Fruit fly (Drosophila melanogaster) whole organism, adult: ENCODE results near the gene gl.

Experiments used
- CG12768 ChIP-seq: fragments of 200-800 bp; sonication (Bioruptor generic); optimal IDR thresholded peaks from 2 replicates; lab custom pipeline; 2017; ENCODE audit warnings: missing biosample characterization, missing genetic modification characterization, mild to moderate bottlenecking, moderate library complexity, missing genetic modification reagents
- CG14711 ChIP-seq: fragments of 200-800 bp; sonication (Bioruptor generic); optimal IDR thresholded peaks from 2 replicates; lab custom pipeline; 2018; ENCODE audit warnings: missing biosample characterization, mild to moderate bottlenecking, missing genetic modification characterization, moderate library complexity
- CG1620 ChIP-seq: fragments of 200-800 bp; sonication (Bioruptor generic); optimal IDR thresholded peaks from 2 replicates; lab custom pipeline; 2016; ENCODE audit warnings: missing biosample characterization, missing genetic modification characterization
- CG33017 ChIP-seq: fragments of 200-800 bp; sonication (Bioruptor generic); optimal IDR thresholded peaks from 2 replicates; lab custom pipeline; 2018; ENCODE audit warnings: missing biosample characterization, mild to moderate bottlenecking, missing genetic modification characterization, moderate library complexity
- CG5204 ChIP-seq: fragments of 200-800 bp; sonication (Bioruptor generic); optimal IDR thresholded peaks from 2 replicates; lab custom pipeline; 2016; ENCODE audit warnings: missing biosample characterization, missing genetic modification characterization
- CG7045 ChIP-seq: fragments of 200-800 bp; sonication (Bioruptor generic); optimal IDR thresholded peaks from 2 replicates; lab custom pipeline; 2017; ENCODE audit warnings: missing biosample characterization, mild to moderate bottlenecking, missing genetic modification characterization
- CG7101 ChIP-seq: fragments of 200-800 bp; sonication (Bioruptor generic); optimal IDR thresholded peaks from 2 replicates; lab custom pipeline; 2018; ENCODE audit warnings: missing biosample characterization, mild to moderate bottlenecking, missing genetic modification characterization, moderate library complexity
- Crg-1 ChIP-seq: fragments of 200-800 bp; sonication (Bioruptor generic); optimal IDR thresholded peaks from 2 replicates; lab custom pipeline; 2016; ENCODE audit warnings: missing biosample characterization, missing genetic modification characterization
- kay ChIP-seq: fragments of 200-800 bp; sonication (Bioruptor generic); peaks from one replicate; lab custom pipeline; 2016; ENCODE audit warnings: missing biosample characterization, missing genetic modification characterization, borderline replicate concordance
- ovo ChIP-seq: fragments of 200-800 bp; sonication (Bioruptor generic); optimal IDR thresholded peaks from 2 replicates; lab custom pipeline; 2016; ENCODE audit warnings: missing biosample characterization, missing genetic modification characterization
- pad ChIP-seq: fragments of 200-800 bp; sonication (Bioruptor generic); optimal IDR thresholded peaks from 3 replicates; lab custom pipeline; 2017; ENCODE audit warnings: missing biosample characterization, missing genetic modification characterization, mild to moderate bottlenecking, moderate library complexity, missing genetic modification reagents
- tj ChIP-seq: fragments of 200-800 bp; sonication (Bioruptor generic); optimal IDR thresholded peaks from 3 replicates; lab custom pipeline; 2017; ENCODE audit warnings: missing biosample characterization, mild to moderate bottlenecking, missing genetic modification characterization, moderate library complexity
- toe ChIP-seq: fragments of 200-800 bp; sonication (Bioruptor generic); optimal IDR thresholded peaks from 2 replicates; lab custom pipeline; 2016; ENCODE audit warnings: missing biosample characterization, missing genetic modification characterization

DNA sequence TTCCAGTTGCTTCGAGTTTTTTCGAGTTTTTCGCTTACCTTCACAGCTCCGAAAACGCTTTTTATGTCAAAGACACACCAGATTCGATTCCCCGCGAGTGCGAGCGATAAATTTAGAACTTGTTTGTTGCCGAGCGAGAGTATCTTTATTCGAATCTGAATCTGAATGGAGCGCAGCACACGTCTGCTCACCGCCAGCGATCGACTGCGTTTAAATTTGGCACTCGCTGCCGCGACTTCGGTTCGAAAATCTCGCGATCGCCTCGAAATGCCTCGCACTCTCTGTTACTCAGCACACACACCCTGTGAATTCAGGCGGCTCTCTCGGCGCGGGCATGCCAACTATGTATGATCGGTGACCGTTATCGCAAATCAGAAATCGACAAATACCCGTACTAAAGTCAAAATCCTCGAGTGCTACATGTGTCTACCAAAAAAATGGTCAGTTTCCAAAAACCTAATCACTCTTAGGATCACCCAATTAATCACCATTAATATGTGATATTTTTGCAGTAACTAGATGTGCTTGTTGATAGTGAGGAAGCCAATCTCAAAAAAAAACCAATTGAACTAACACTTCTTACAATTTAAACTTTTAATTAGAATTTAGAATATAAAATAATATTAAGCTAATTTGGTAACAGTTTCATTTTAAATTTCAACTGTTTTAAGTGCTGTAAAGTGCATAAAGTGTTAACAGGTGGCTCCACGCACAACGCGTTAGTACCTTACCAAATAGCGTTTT is 26.6 kb upstream of the gl start, which contains the start of gene Vha100-2:
- TF ChIP-seq CG33017 (tag; lab: Kevin White, UChicago): no peak
- TF ChIP-seq CG12768 (GFP tag; lab: Kevin White, UChicago): peak; percentile 77
- peak; percentile 22 for TF ChIP-seq CG5204 (GFP tag; lab: Kevin White, UChicago)
- no peak for TF ChIP-seq Crg-1 (GFP tag; lab: Kevin White, UChicago)
- peak; percentile 17 for TF ChIP-seq tj (GFP tag; lab: Kevin White, UChicago)
- no peak for TF ChIP-seq toe
- peak; percentile 65 for TF ChIP-seq CG1620
- peak; percentile 56 for TF ChIP-seq pad (GFP tag; lab: Kevin White, UChicago)
- no peak for TF ChIP-seq ovo
- TF ChIP-seq CG14711 (tag; lab: Kevin White, UChicago): peak; percentile 29
- TF ChIP-seq CG7101 (tag; lab: Kevin White, UChicago): peak; percentile 12
- TF ChIP-seq kay (GFP tag; lab: Kevin White, UChicago): no peak
- TF ChIP-seq CG7045 (GFP tag; lab: Kevin White, UChicago): no peak
